Fruit fly (Drosophila melanogaster) whole organism, pupa: ENCODE measurements around the gene CG15865.

Experiments
- CG10348 ChIP-seq: fragments of 200-800 bp; sonication (Bioruptor generic); IDR thresholded peaks from 2 replicates; pipeline ENCODE4 v1.3.6; 2022; ENCODE audit warnings: missing biosample characterization, missing genetic modification characterization
- CG12605 ChIP-seq: fragments of 200-800 bp; sonication (Bioruptor generic); IDR thresholded peaks from 2 replicates; pipeline ENCODE4 v1.3.6; 2022; ENCODE audit warnings: missing biosample characterization, missing genetic modification characterization
- CG13204 ChIP-seq: fragments of 200-800 bp; sonication (Bioruptor generic); optimal IDR thresholded peaks from 2 replicates; lab custom pipeline; 2018; ENCODE audit warnings: missing biosample characterization, mild to moderate bottlenecking, missing genetic modification characterization, moderate library complexity
- CG14655 ChIP-seq: fragments of 200-800 bp; sonication (Bioruptor generic); optimal IDR thresholded peaks from 3 replicates; lab custom pipeline; 2017; ENCODE audit warnings: mild to moderate bottlenecking, missing biosample characterization, missing genetic modification reagents, missing genetic modification characterization
- CG15710 ChIP-seq: fragments of 200-800 bp; sonication (Bioruptor generic); optimal IDR thresholded peaks from 2 replicates; lab custom pipeline; 2018; ENCODE audit warnings: missing biosample characterization, mild to moderate bottlenecking, missing genetic modification characterization, moderate library complexity
- CG17806 ChIP-seq: fragments of 200-800 bp; sonication (Bioruptor generic); optimal IDR thresholded peaks from 2 replicates; lab custom pipeline; 2018; ENCODE audit warnings: missing biosample characterization, mild to moderate bottlenecking, missing genetic modification characterization, moderate library complexity
- CG32121 ChIP-seq: fragments of 200-800 bp; sonication (Bioruptor generic); IDR thresholded peaks from 2 replicates; pipeline ENCODE4 v1.3.6; 2022; ENCODE audit warnings: missing biosample characterization, missing genetic modification characterization
- CG34367 ChIP-seq: fragments of 200-800 bp; sonication (Bioruptor generic); optimal IDR thresholded peaks from 2 replicates; lab custom pipeline; 2018; ENCODE audit warnings: missing biosample characterization, mild to moderate bottlenecking, missing genetic modification characterization
- CG4496 ChIP-seq: fragments of 200-800 bp; sonication (Bioruptor generic); IDR thresholded peaks from 3 replicates; pipeline ENCODE4 v1.3.6; 2022; ENCODE audit warnings: missing biosample characterization, missing genetic modification characterization
- CG8159 ChIP-seq: fragments of 200-800 bp; sonication (Bioruptor generic); optimal IDR thresholded peaks from 3 replicates; lab custom pipeline; 2018; ENCODE audit warnings: missing biosample characterization, mild to moderate bottlenecking, missing genetic modification characterization, moderate library complexity
- CG8301 ChIP-seq: fragments of 200-800 bp; sonication (Bioruptor generic); optimal IDR thresholded peaks from 2 replicates; lab custom pipeline; 2018; ENCODE audit warnings: missing biosample characterization, mild to moderate bottlenecking, missing genetic modification characterization
- CG9948 ChIP-seq: fragments of 200-800 bp; sonication (Bioruptor generic); optimal IDR thresholded peaks from 2 replicates; lab custom pipeline; 2018; ENCODE audit warnings: missing biosample characterization, mild to moderate bottlenecking, missing genetic modification characterization, moderate library complexity
- D1 ChIP-seq: fragments of 200-800 bp; sonication (Bioruptor generic); optimal IDR thresholded peaks from 2 replicates; lab custom pipeline; 2018; ENCODE audit warnings: missing biosample characterization, mild to moderate bottlenecking, missing genetic modification characterization, moderate library complexity
- EcR ChIP-seq: fragments of 200-800 bp; sonication (Bioruptor generic); optimal IDR thresholded peaks from 3 replicates; lab custom pipeline; 2019; ENCODE audit warnings: missing biosample characterization, missing genetic modification characterization, mild to moderate bottlenecking, moderate library complexity, missing genetic modification reagents
- Ets98B ChIP-seq: fragments of 200-800 bp; sonication (Bioruptor generic); IDR thresholded peaks from 2 replicates; pipeline ENCODE4 v1.3.6; 2022; ENCODE audit warnings: missing biosample characterization, missing genetic modification characterization
- Pif1A ChIP-seq: fragments of 200-800 bp; sonication (Bioruptor generic); optimal IDR thresholded peaks from 3 replicates; lab custom pipeline; 2016; ENCODE audit warnings: missing biosample characterization, missing genetic modification characterization
- Pif1B ChIP-seq: fragments of 200-800 bp; sonication (Bioruptor generic); optimal IDR thresholded peaks from 3 replicates; lab custom pipeline; 2016; ENCODE audit warnings: missing biosample characterization, missing genetic modification characterization
- Snoo ChIP-seq: fragments of 200-800 bp; sonication (Bioruptor generic); optimal IDR thresholded peaks from 3 replicates; lab custom pipeline; 2017; ENCODE audit warnings: missing biosample characterization, mild to moderate bottlenecking, missing genetic modification characterization, inconsistent platforms
- fd96Ca ChIP-seq: fragments of 200-800 bp; sonication (Bioruptor generic); IDR thresholded peaks from 3 replicates; pipeline ENCODE4 v1.3.6; 2022; ENCODE audit warnings: missing biosample characterization, missing genetic modification characterization
- gl ChIP-seq: fragments of 200-800 bp; sonication (Bioruptor generic); optimal IDR thresholded peaks from 2 replicates; lab custom pipeline; 2018; ENCODE audit warnings: missing biosample characterization, mild to moderate bottlenecking, missing genetic modification characterization
- rn ChIP-seq: fragments of 200-800 bp; sonication (Bioruptor generic); IDR thresholded peaks from 2 replicates; pipeline ENCODE4 v1.3.6; 2022; ENCODE audit warnings: missing biosample characterization, missing genetic modification characterization

CG15865 gene

dm6 chrX:16693805-16694387 lies 29.6 kb upstream of the CG15865 start:
- no peak for TF ChIP-seq rn
- TF ChIP-seq CG13204 (GFP tag; lab: Kevin White, UChicago): peak; percentile 55
- 0 out of 3 replicates have a peak, but pooled peaks have one; percentile 25 for TF ChIP-seq CG4496 (GFP tag; lab: Robert Waterston, UW)

dm6 chrX:16692325-16692724 lies 28.1 kb upstream of the CG15865 start:
- TF ChIP-seq CG8301 (tag; lab: Kevin White, UChicago) (no peak), Snoo (tag; lab: Kevin White, UChicago) (no peak), CG34367 (tag; lab: Kevin White, UChicago) (no peak), rn (no peak), CG9948 (no peak), D1 (tag; lab: Kevin White, UChicago) (no peak), CG15710 (no peak), CG12605 (no peak), CG4496 (GFP tag; lab: Robert Waterston, UW) (no peak), EcR (GFP tag; lab: Kevin White, UChicago) (no peak), Ets98B (GFP tag; lab: Robert Waterston, UW) (no peak), CG10348 (GFP tag; lab: Robert Waterston, UW) (no peak), Pif1A (GFP tag; lab: Kevin White, UChicago) (no peak), CG14655 (GFP tag; lab: Kevin White, UChicago) (no peak), CG8159 (tag; lab: Kevin White, UChicago) (no peak), CG17806 (no peak), CG32121 (GFP tag; lab: Robert Waterston, UW) (no peak), fd96Ca (no peak)

DNA sequence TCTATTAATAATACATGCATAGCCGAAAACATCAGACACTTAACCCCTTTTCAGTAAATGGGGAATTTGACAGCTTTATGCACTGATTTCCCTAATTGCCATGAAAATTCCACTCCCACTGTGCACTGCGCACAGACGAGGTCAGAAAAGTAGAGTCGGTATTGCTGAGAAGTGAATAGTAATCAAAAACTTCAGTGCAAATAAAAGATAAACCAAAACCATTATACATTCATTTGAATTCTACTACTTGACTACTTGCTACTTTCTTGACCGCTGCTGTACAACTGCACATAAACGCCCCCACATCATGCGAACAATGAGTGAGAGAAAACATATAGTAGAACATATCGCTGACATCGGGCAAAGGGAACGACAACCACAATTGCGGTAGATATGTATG lies 27.2 kb upstream of the CG15865 start:
- TF ChIP-seq fd96Ca (peak; percentile 90), CG8159 (tag; lab: Kevin White, UChicago) (peak; percentile 62), D1 (tag; lab: Kevin White, UChicago) (no peak), CG8301 (tag; lab: Kevin White, UChicago) (peak; percentile 79), Ets98B (GFP tag; lab: Robert Waterston, UW) (peak; percentile 90), CG32121 (GFP tag; lab: Robert Waterston, UW) (peak; percentile 90), CG4496 (GFP tag; lab: Robert Waterston, UW) (peak; percentile 95), CG17806 (peak; percentile 62), rn (peak; percentile 66), Snoo (tag; lab: Kevin White, UChicago) (peak; percentile 48), gl (peak; percentile 43), Pif1A (GFP tag; lab: Kevin White, UChicago) (peak; percentile 77), CG34367 (tag; lab: Kevin White, UChicago) (peak; percentile 68), CG10348 (GFP tag; lab: Robert Waterston, UW) (peak; percentile 19; the same call in 1 of the 2 replicates), Pif1B (GFP tag; lab: Kevin White, UChicago) (peak; percentile 65), CG15710 (peak; percentile 74), CG12605 (peak; percentile 87), EcR (GFP tag; lab: Kevin White, UChicago) (no peak), CG14655 (GFP tag; lab: Kevin White, UChicago) (peak; percentile 81), CG13204 (GFP tag; lab: Kevin White, UChicago) (no peak), CG9948 (peak; percentile 61)

dm6 chrX:16690499-16690898 lies 26.2 kb upstream of the CG15865 start:
- peak; percentile 48; the same call in 1 of the 2 replicates for TF ChIP-seq CG12605
- peak; percentile 60 for TF ChIP-seq CG14655 (GFP tag; lab: Kevin White, UChicago)
- TF ChIP-seq CG10348 (GFP tag; lab: Robert Waterston, UW): no peak
- no peak for TF ChIP-seq gl
- TF ChIP-seq CG8159 (tag; lab: Kevin White, UChicago): peak; percentile 4
- peak; percentile 50 for TF ChIP-seq CG9948
- peak; percentile 52 for TF ChIP-seq CG8301 (tag; lab: Kevin White, UChicago)
- TF ChIP-seq CG34367 (tag; lab: Kevin White, UChicago): peak; percentile 12
- peak; percentile 44; the same call in 1 of the 3 replicates for TF ChIP-seq CG4496 (GFP tag; lab: Robert Waterston, UW)
- TF ChIP-seq Pif1B (GFP tag; lab: Kevin White, UChicago): peak; percentile 39
- TF ChIP-seq fd96Ca: peak; percentile 62; the same call in 1 of the 3 replicates
- peak; percentile 46 for TF ChIP-seq Pif1A (GFP tag; lab: Kevin White, UChicago)
- TF ChIP-seq CG17806: peak; percentile 36
- no peak for TF ChIP-seq CG13204 (GFP tag; lab: Kevin White, UChicago)

DNA sequence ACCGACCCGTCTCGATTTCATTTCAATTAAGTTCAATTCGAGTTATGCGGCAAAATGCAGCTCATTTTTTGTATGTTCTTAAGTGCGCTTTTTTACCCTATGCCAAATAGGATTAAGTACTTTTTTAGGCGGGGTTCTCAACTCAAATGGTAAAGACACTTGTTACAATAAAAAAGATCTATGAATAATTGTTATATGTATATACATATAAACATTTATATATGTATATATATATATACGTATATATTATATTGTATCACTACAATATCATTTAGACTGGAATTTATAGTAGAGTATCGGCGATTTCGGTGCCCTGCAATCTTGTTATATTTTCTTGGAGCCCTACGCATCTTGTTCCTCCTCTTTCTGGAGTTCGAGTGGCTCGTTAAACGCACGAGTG lies 25.7 kb upstream of the CG15865 start:
- TF ChIP-seq CG8301 (tag; lab: Kevin White, UChicago) (no peak), gl (no peak), CG9948 (peak; percentile 21), CG12605 (no peak), CG8159 (tag; lab: Kevin White, UChicago) (peak; percentile 35), CG13204 (GFP tag; lab: Kevin White, UChicago) (no peak), CG4496 (GFP tag; lab: Robert Waterston, UW) (no peak), CG14655 (GFP tag; lab: Kevin White, UChicago) (peak; percentile 20), Pif1B (GFP tag; lab: Kevin White, UChicago) (no peak), Ets98B (GFP tag; lab: Robert Waterston, UW) (no peak), CG32121 (GFP tag; lab: Robert Waterston, UW) (no peak), CG17806 (peak; percentile 31), CG34367 (tag; lab: Kevin White, UChicago) (no peak), rn (no peak), D1 (tag; lab: Kevin White, UChicago) (no peak), CG15710 (peak; percentile 13), fd96Ca (no peak), CG10348 (GFP tag; lab: Robert Waterston, UW) (no peak), EcR (GFP tag; lab: Kevin White, UChicago) (no peak), Snoo (tag; lab: Kevin White, UChicago) (no peak), Pif1A (GFP tag; lab: Kevin White, UChicago) (no peak)
